Fruit fly (Drosophila melanogaster) whole organism, embryonic: Measurements from ENCODE around the gene PolA1.

Experiments
- fru ChIP-seq: fragments of >200 bp; optimal IDR thresholded peaks from 2 replicates; lab custom pipeline; 2017
- gcm2 ChIP-seq: fragments of 200-800 bp; sonication (Bioruptor generic); optimal IDR thresholded peaks from 2 replicates; lab custom pipeline; 2016; ENCODE audit warnings: missing biosample characterization, missing genetic modification characterization
- knrl ChIP-seq: fragments of 200-800 bp; sonication (Bioruptor generic); IDR thresholded peaks from 3 replicates; pipeline ENCODE4 v1.3.6; 2022; ENCODE audit warnings: missing biosample characterization, missing genetic modification characterization; ENCODE audit not compliant: partially characterized antibody

dm6 chr3R:21635975-21636678 is 35.4 kb downstream of the PolA1 start:
- no peak for TF ChIP-seq knrl
- TF ChIP-seq fru (lab: Kevin White, UChicago): no peak
- no peak for TF ChIP-seq gcm2
